Worm (Caenorhabditis elegans) whole organism, L1 larva: ENCODE data around the gene F26F2.4.
A peak's percentile ranks its signal among the peaks of the same experiment; 100 is the strongest.

Experiments used
- ceh-82 ChIP-seq, 3 experiments: fragments of 150-350 bp in 1 of 3; sonication (generic microtip) in 2 of 3; optimal IDR thresholded peaks; 2 replicates each; lab custom pipeline; 2014 to 2017; ENCODE audit warnings: missing biosample characterization in 3 of 3, missing genetic modification characterization in 3 of 3
- egl-27 ChIP-seq, 2 experiments: fragments of 150-350 bp in 1 of 2; sonication (generic microtip); optimal IDR thresholded peaks; 3 replicates each; lab custom pipeline; 2017 to 2018; ENCODE audit warnings: missing biosample characterization in 2 of 2, missing genetic modification characterization in 2 of 2, missing genetic modification reagents in 2 of 2
- lin-35 ChIP-seq, 2 experiments: fragments of 150-350 bp; optimal IDR thresholded peaks; 2 replicates each; lab custom pipeline; 2014; ENCODE audit warnings: missing biosample characterization in 2 of 2, missing genetic modification characterization in 2 of 2, missing genetic modification reagents in 2 of 2
- nhr-11 ChIP-seq: fragments of 150-350 bp; optimal IDR thresholded peaks from 2 replicates; lab custom pipeline; 2014; ENCODE audit warnings: missing biosample characterization, missing genetic modification characterization

DNA sequence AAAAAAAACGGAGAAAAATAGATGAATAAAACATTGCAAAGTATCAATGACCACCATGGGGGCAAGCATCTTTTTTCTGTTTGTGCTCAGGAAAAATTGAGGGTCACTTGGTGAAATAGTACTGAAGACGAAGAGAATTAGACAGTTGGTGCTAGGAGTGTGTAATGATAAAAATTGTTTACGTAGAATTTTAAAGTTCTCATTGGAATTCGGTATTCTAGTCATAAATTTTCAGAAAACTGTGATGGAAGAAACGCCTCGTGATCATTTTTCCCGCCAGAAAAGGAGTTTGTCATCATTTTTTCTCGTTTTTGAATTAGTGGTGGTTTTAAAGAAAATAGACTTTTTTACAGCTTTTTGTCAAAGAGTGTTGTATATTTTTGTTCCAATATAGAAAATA, 24.5 kb upstream of the F26F2.4 start:
- TF ChIP-seq ceh-82 (tag; optimal IDR thresholded peaks at IDR 0.05; lab: Kevin White, UChicago) (no peak), nhr-11 (no peak), lin-35 (GFP tag; optimal IDR thresholded peaks at IDR 0.05; lab: Kevin White, UChicago) (peak in 1 of 2 experiments; percentile 28), egl-27 (tag; optimal IDR thresholded peaks at IDR 0.05; lab: Kevin White, UChicago) (no peak)
